Worm (Caenorhabditis elegans): Measurements from ENCODE around the gene Y49A3A.4.

ce11 chrV:14327776-14328175, 30.9 kb downstream of the Y49A3A.4 start, which contains the start of gene F47B8.5:
- TF ChIP-seq med-1 (GFP tag; optimal IDR thresholded peaks at IDR 0.05; ENCODE audit: insufficient read depth) (no peak), cog-1 (tag; optimal IDR thresholded peaks at IDR 0.05) (no peak), ztf-29 (GFP tag; IDR thresholded peaks at IDR 0.05) (no peak), flt-1 (GFP tag; IDR thresholded peaks at IDR 0.05) (no peak), klf-2 (GFP tag; conservative IDR thresholded peaks at IDR 0.05) (no peak), tab-1 (GFP tag; IDR thresholded peaks at IDR 0.05) (no peak), T22C8.4 (GFP tag; IDR thresholded peaks at IDR 0.05) (no peak), ztf-23 (GFP tag; IDR thresholded peaks at IDR 0.05) (no peak)
